Worm (Caenorhabditis elegans): ENCODE measurements around the gene H38K22.6.

- no peak for TF ChIP-seq elt-2 (tag; optimal IDR thresholded peaks at IDR 0.05)
- TF ChIP-seq aly-2 (tag; optimal IDR thresholded peaks at IDR 0.05), result no peak
- TF ChIP-seq lin-39 (tag; optimal IDR thresholded peaks at IDR 0.05), result no peak
- no peak for TF ChIP-seq lin-13 (GFP tag; optimal IDR thresholded peaks at IDR 0.05)
These were observed 5.7 kb upstream of the H38K22.6 start for ce11 chrIII:4314502-4314901.

Measured in whole organism, L1 larva.